Worm (Caenorhabditis elegans) whole organism, L4 larva: ENCODE data around the gene M142.5.

Experiments used
- F44E2.7 ChIP-seq: fragments of 200-800 bp; sonication (Bioruptor generic); IDR thresholded peaks from 2 replicates; pipeline ENCODE4 v2.1.2; 2022; ENCODE audit warnings: missing genetic modification characterization, missing compliant biosample characterization
- F49E8.2 ChIP-seq: sonication (generic microtip); optimal IDR thresholded peaks from 2 replicates; lab custom pipeline; 2016; ENCODE audit warnings: missing compliant biosample characterization, mild to moderate bottlenecking, missing genetic modification characterization, borderline replicate concordance
- Y48G9A.11 ChIP-seq: fragments of 200-800 bp; sonication (Bioruptor generic); IDR thresholded peaks from 2 replicates; pipeline ENCODE4 v1.3.6; 2022; ENCODE audit warnings: missing genetic modification reagents, missing genetic modification characterization, missing compliant biosample characterization
- Y5F2A.4 ChIP-seq: fragments of 200-800 bp; sonication (Bioruptor generic); optimal IDR thresholded peaks from 2 replicates; lab custom pipeline; 2018; ENCODE audit warnings: mild to moderate bottlenecking, missing genetic modification characterization, missing compliant biosample characterization
- aha-1 ChIP-seq: fragments of 150-350 bp; peaks from one replicate; lab custom pipeline; 2014; ENCODE audit warnings: missing biosample characterization, missing genetic modification characterization
- arid-1 ChIP-seq: fragments of 200-800 bp; sonication (Bioruptor generic); conservative IDR thresholded peaks from 2 replicates; pipeline ENCODE4 v1.3.6; 2022; ENCODE audit warnings: missing genetic modification reagents, missing genetic modification characterization, missing compliant biosample characterization
- ceh-44 ChIP-seq: fragments of 200-800 bp; sonication (Bioruptor generic); IDR thresholded peaks from 2 replicates; pipeline ENCODE4 v1.3.6; 2022; ENCODE audit warnings: missing genetic modification reagents, missing genetic modification characterization, missing compliant biosample characterization
- dmd-6 ChIP-seq: fragments of 200-800 bp; sonication (Bioruptor generic); IDR thresholded peaks from 2 replicates; pipeline ENCODE4 v1.3.6; 2022; ENCODE audit warnings: missing genetic modification reagents, missing genetic modification characterization, missing compliant biosample characterization
- dmd-8 ChIP-seq: fragments of 200-800 bp; sonication (Bioruptor generic); IDR thresholded peaks from 2 replicates; pipeline ENCODE4 v1.3.6; 2022; ENCODE audit warnings: missing genetic modification characterization, missing compliant biosample characterization
- dmd-9 ChIP-seq: fragments of 200-800 bp; sonication (Bioruptor generic); IDR thresholded peaks from 2 replicates; pipeline ENCODE4 v1.3.6; 2022; ENCODE audit warnings: missing genetic modification reagents, missing genetic modification characterization, missing compliant biosample characterization
- dpl-1 ChIP-seq: fragments of 150-350 bp; optimal IDR thresholded peaks from 2 replicates; lab custom pipeline; 2014; ENCODE audit warnings: missing biosample characterization, missing genetic modification reagents, missing genetic modification characterization
- egl-27 ChIP-seq: sonication (generic microtip); optimal IDR thresholded peaks from 3 replicates; lab custom pipeline; 2017; ENCODE audit warnings: missing biosample characterization, missing genetic modification reagents, missing genetic modification characterization
- fos-1 ChIP-seq: fragments of 150-350 bp; optimal IDR thresholded peaks from 2 replicates; lab custom pipeline; 2014; ENCODE audit warnings: missing biosample characterization, missing genetic modification characterization
- hlh-30 ChIP-seq: sonication (generic microtip); optimal IDR thresholded peaks from 2 replicates; lab custom pipeline; 2017; ENCODE audit warnings: antibody characterized with exemption, mild to moderate bottlenecking, missing genetic modification characterization, missing compliant biosample characterization; ENCODE audit not compliant: insufficient read depth
- lin-1 ChIP-seq: fragments of 200-800 bp; sonication (Bioruptor generic); IDR thresholded peaks from 2 replicates; pipeline ENCODE4 v1.3.6; 2022; ENCODE audit warnings: missing genetic modification reagents, missing genetic modification characterization, missing compliant biosample characterization
- lin-15B ChIP-seq: fragments of 150-350 bp; sonication (generic microtip); optimal IDR thresholded peaks from 3 replicates; lab custom pipeline; 2014; ENCODE audit warnings: missing biosample characterization, missing genetic modification characterization
- lin-38 ChIP-seq: fragments of 200-800 bp; sonication (Bioruptor generic); IDR thresholded peaks from 2 replicates; pipeline ENCODE4 v1.3.6; 2022; ENCODE audit warnings: missing genetic modification reagents, missing genetic modification characterization, missing compliant biosample characterization
- lir-3 ChIP-seq: sonication (generic microtip); optimal IDR thresholded peaks from 2 replicates; lab custom pipeline; 2016; ENCODE audit warnings: mild to moderate bottlenecking, missing genetic modification characterization, missing compliant biosample characterization
- lsy-2 ChIP-seq, 2 experiments: fragments of 150-350 bp in 1 of 2; sonication (generic microtip) in 1 of 2; optimal IDR thresholded peaks; 2 replicates each; lab custom pipeline; 2014 to 2017; ENCODE audit warnings: missing biosample characterization in 2 of 2, missing genetic modification characterization in 2 of 2
- mdl-1 ChIP-seq, 2 experiments: fragments of 150-350 bp in 1 of 2; sonication (generic microtip) in 1 of 2; optimal IDR thresholded peaks; 2 replicates each; lab custom pipeline; 2014 to 2017; ENCODE audit warnings: missing biosample characterization in 2 of 2, missing genetic modification characterization in 2 of 2
- mep-1 ChIP-seq: fragments of 150-350 bp; sonication (generic microtip); optimal IDR thresholded peaks from 3 replicates; lab custom pipeline; 2014; ENCODE audit warnings: missing biosample characterization, missing genetic modification characterization
- mes-2 ChIP-seq: sonication (generic microtip); optimal IDR thresholded peaks from 2 replicates; lab custom pipeline; 2016; ENCODE audit warnings: missing genotype, mild to moderate bottlenecking, missing genetic modification characterization, missing compliant biosample characterization; ENCODE audit not compliant: poor library complexity, severe bottlenecking
- mxl-2 ChIP-seq: fragments of 200-800 bp; sonication (Bioruptor generic); conservative IDR thresholded peaks from 2 replicates; pipeline ENCODE4 v1.3.6; 2022; ENCODE audit warnings: missing genetic modification reagents, missing genetic modification characterization, missing compliant biosample characterization
- nhr-11 ChIP-seq: fragments of 150-350 bp; optimal IDR thresholded peaks from 2 replicates; lab custom pipeline; 2014; ENCODE audit warnings: missing biosample characterization, missing genetic modification characterization
- nhr-25 ChIP-seq: sonication (generic microtip); optimal IDR thresholded peaks from 2 replicates; lab custom pipeline; 2017; ENCODE audit warnings: missing genetic modification characterization, mild to moderate bottlenecking, missing compliant biosample characterization, antibody characterized with exemption, moderate library complexity, borderline replicate concordance; ENCODE audit not compliant: insufficient read depth
- nhr-41 ChIP-seq: fragments of 200-800 bp; sonication (Bioruptor generic); IDR thresholded peaks from 2 replicates; pipeline ENCODE4 v1.3.6; 2022; ENCODE audit warnings: missing genetic modification reagents, missing genetic modification characterization, missing compliant biosample characterization
- nhr-42 ChIP-seq: fragments of 200-800 bp; sonication (Bioruptor generic); IDR thresholded peaks from 2 replicates; pipeline ENCODE4 v1.3.6; 2022; ENCODE audit warnings: missing genetic modification characterization, missing compliant biosample characterization
- nhr-48 ChIP-seq: sonication (generic microtip); optimal IDR thresholded peaks from 2 replicates; lab custom pipeline; 2016; ENCODE audit warnings: mild to moderate bottlenecking, missing genetic modification characterization, missing compliant biosample characterization
- nhr-6 ChIP-seq: fragments of 150-350 bp; optimal IDR thresholded peaks from 2 replicates; lab custom pipeline; 2014; ENCODE audit warnings: missing biosample characterization, missing genetic modification characterization
- nhr-76 ChIP-seq: fragments of 150-350 bp; optimal IDR thresholded peaks from 2 replicates; lab custom pipeline; 2014; ENCODE audit warnings: missing biosample characterization, missing genetic modification characterization
- nhr-77 ChIP-seq: fragments of 150-350 bp; optimal IDR thresholded peaks from 2 replicates; lab custom pipeline; 2014; ENCODE audit warnings: missing biosample characterization, missing genetic modification characterization
- pha-4 ChIP-seq, 2 experiments: fragments of 150-350 bp in 1 of 2; fragments of 200-800 bp in 1 of 2; sonication (Bioruptor generic) in 1 of 2; IDR thresholded peaks in 1 of 2; optimal IDR thresholded peaks in 1 of 2; 2 replicates each; pipeline versions ENCODE4 v1.3.6 to Lab custom; 2014 to 2022; ENCODE audit warnings: missing genetic modification characterization in 2 of 2, missing genetic modification reagents in 2 of 2, missing biosample characterization in 1 of 2, missing compliant biosample characterization in 1 of 2
- php-3 ChIP-seq: fragments of 200-800 bp; sonication (Bioruptor generic); IDR thresholded peaks from 2 replicates; pipeline ENCODE4 v1.3.6; 2022; ENCODE audit warnings: missing genetic modification reagents, missing genetic modification characterization, missing compliant biosample characterization
- rbr-2 ChIP-seq: sonication (generic microtip); optimal IDR thresholded peaks from 2 replicates; lab custom pipeline; 2016; ENCODE audit warnings: missing genotype, missing genetic modification characterization, missing compliant biosample characterization
- saeg-2 ChIP-seq: fragments of 200-800 bp; sonication (Bioruptor generic); IDR thresholded peaks from 2 replicates; pipeline ENCODE4 v1.3.6; 2022; ENCODE audit warnings: missing genetic modification reagents, missing genetic modification characterization, missing compliant biosample characterization
- set-16 ChIP-seq: fragments of 200-800 bp; sonication (Bioruptor generic); IDR thresholded peaks from 2 replicates; pipeline ENCODE4 v1.3.6; 2022; ENCODE audit warnings: missing genetic modification reagents, missing genetic modification characterization, missing compliant biosample characterization
- snpc-1.2 ChIP-seq: fragments of 200-800 bp; sonication (Bioruptor generic); IDR thresholded peaks from 2 replicates; pipeline ENCODE4 v1.3.6; 2022; ENCODE audit warnings: missing genetic modification reagents, missing genetic modification characterization, missing compliant biosample characterization
- tag-97 ChIP-seq: fragments of 200-800 bp; sonication (Bioruptor generic); IDR thresholded peaks from 2 replicates; pipeline ENCODE4 v1.3.6; 2022; ENCODE audit warnings: missing genetic modification characterization, missing compliant biosample characterization
- tra-1 ChIP-seq: fragments of 200-800 bp; sonication (Bioruptor generic); IDR thresholded peaks from 2 replicates; pipeline ENCODE4 v1.3.6; 2022; ENCODE audit warnings: missing genetic modification reagents, missing genetic modification characterization, missing compliant biosample characterization
- unc-130 ChIP-seq: sonication (generic microtip); optimal IDR thresholded peaks from 2 replicates; lab custom pipeline; 2016; ENCODE audit warnings: missing genetic modification reagents, missing genetic modification characterization, missing compliant biosample characterization
- unc-39 ChIP-seq: sonication (generic microtip); optimal IDR thresholded peaks from 2 replicates; lab custom pipeline; 2017; ENCODE audit warnings: missing biosample characterization, missing genetic modification characterization
- unc-62 ChIP-seq, 3 experiments: fragments of 150-350 bp in 1 of 3; sonication (generic microtip); optimal IDR thresholded peaks in 2 of 3; peaks in 1 of 3; 1 replicate in 1 of 3; 2 replicates in 2 of 3; lab custom pipeline; 2014 to 2017; ENCODE audit warnings: missing biosample characterization in 3 of 3, missing genetic modification characterization in 3 of 3, missing genetic modification reagents in 3 of 3, missing genotype in 1 of 3
- zip-11 ChIP-seq: fragments of 200-800 bp; sonication (Bioruptor generic); IDR thresholded peaks from 2 replicates; pipeline ENCODE4 v1.3.6; 2022; ENCODE audit warnings: missing genetic modification characterization, missing compliant biosample characterization
- ztf-11 ChIP-seq: fragments of 150-350 bp; optimal IDR thresholded peaks from 2 replicates; lab custom pipeline; 2014; ENCODE audit warnings: missing biosample characterization, missing genetic modification characterization
- ztf-7 ChIP-seq: fragments of 150-350 bp; optimal IDR thresholded peaks from 2 replicates; lab custom pipeline; 2014; ENCODE audit warnings: missing biosample characterization, missing genetic modification characterization

Gene M142.5

DNA sequence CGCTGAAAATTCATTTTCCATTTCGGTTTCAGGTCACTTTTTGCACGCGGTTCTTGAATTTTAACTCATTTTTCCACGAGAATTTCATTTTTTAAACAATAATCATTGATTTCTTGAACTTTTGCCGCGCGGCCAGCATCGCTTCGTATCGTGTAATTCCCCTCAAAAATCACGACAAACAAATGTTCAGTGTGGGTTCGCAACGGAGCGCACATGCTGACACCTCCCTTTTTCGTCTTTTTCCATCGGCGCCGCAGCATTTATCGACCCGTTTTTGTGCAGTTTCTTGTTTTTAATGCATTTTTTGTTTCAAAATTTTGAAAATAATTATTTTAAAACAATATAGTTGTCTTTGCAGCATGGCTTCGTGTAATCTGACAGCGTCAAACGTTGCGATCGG is at the start of gene M142.5:
TSS of gene M142.5 (plus strand) at position 352 of the 400 bp plus-strand sequence.
- TF ChIP-seq mdl-1 (tag; optimal IDR thresholded peaks at IDR 0.05; lab: Kevin White, UChicago), result no peak
- TF ChIP-seq lin-1, result no peak
- TF ChIP-seq ztf-7 (tag; lab: Kevin White, UChicago), result no peak
- no peak for TF ChIP-seq nhr-42
- TF ChIP-seq lin-38 (GFP tag; lab: Robert Waterston, UW), result peak; percentile 90
- TF ChIP-seq tra-1 (GFP tag; lab: Robert Waterston, UW), result no peak
- peak; percentile 26 for TF ChIP-seq dpl-1
- TF ChIP-seq lsy-2 (tag; optimal IDR thresholded peaks at IDR 0.05; lab: Kevin White, UChicago), result peak in 1 of 2 experiments; percentile 50
- no peak for TF ChIP-seq saeg-2
- no peak for TF ChIP-seq ceh-44 (GFP tag; lab: Robert Waterston, UW)
- TF ChIP-seq php-3 (GFP tag; lab: Robert Waterston, UW), result no peak
- TF ChIP-seq nhr-25 (tag; lab: Kevin White, UChicago), result no peak
- peak; percentile 60 for TF ChIP-seq mes-2 (tag; lab: Kevin White, UChicago)
- TF ChIP-seq dmd-6 (GFP tag; lab: Robert Waterston, UW), result no peak
- no peak for TF ChIP-seq dmd-9 (GFP tag; lab: Robert Waterston, UW)

DNA sequence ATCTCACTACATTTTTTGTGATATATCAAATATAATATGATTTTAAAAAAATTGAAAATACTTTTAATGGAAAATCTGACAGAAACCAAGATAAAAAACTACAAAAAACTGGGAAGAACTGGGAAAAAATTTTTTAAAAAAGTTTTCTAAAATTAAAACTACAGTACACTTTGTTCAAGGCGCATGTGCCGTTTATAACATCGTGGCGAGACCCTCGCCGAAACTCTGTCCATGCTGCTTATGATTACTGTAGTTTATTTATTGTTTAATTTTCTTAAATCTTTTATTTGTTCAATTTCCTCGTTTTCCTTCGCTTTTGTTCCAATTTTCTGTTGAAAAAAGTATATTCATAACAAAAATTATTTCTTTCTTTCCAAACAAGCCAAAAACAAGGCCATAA is 49.5 kb upstream of the M142.5 start, which contains the start of gene athp-1:
TSS of gene athp-1 (plus strand) at position 305 of the 400 bp plus-strand sequence.
- TF ChIP-seq nhr-76 (tag; lab: Kevin White, UChicago), result no peak
- TF ChIP-seq snpc-1.2, result no peak
- TF ChIP-seq mxl-2 (GFP tag; lab: Robert Waterston, UW), result no peak
- peak; percentile 26 for TF ChIP-seq unc-130 (GFP tag; lab: Kevin White, UChicago)
- peak; percentile 28 for TF ChIP-seq mes-2 (tag; lab: Kevin White, UChicago)
- peak in 1 of 2 experiments; percentile 52 for TF ChIP-seq lsy-2 (tag; optimal IDR thresholded peaks at IDR 0.05; lab: Kevin White, UChicago)
- TF ChIP-seq nhr-48 (tag; lab: Kevin White, UChicago), result no peak
- no peak for TF ChIP-seq nhr-6 (tag; lab: Kevin White, UChicago)
- TF ChIP-seq saeg-2, result no peak
- TF ChIP-seq tag-97 (GFP tag; lab: Robert Waterston, UW), result no peak
- no peak for TF ChIP-seq aha-1 (tag; lab: Kevin White, UChicago)
- TF ChIP-seq F49E8.2 (tag; lab: Kevin White, UChicago), result peak; percentile 7
- TF ChIP-seq ceh-44 (GFP tag; lab: Robert Waterston, UW), result no peak
- TF ChIP-seq dmd-8, result no peak
- peak; percentile 46 for TF ChIP-seq lin-38 (GFP tag; lab: Robert Waterston, UW)
- TF ChIP-seq unc-62 (GFP tag; optimal IDR thresholded peaks at IDR 0.05 in 1 of 2; lab: Kevin White, UChicago), result no peak
- TF ChIP-seq unc-62 (tag; optimal IDR thresholded peaks at IDR 0.05; lab: Kevin White, UChicago), result no peak
- TF ChIP-seq unc-39, result no peak
- TF ChIP-seq F44E2.7 (GFP tag; lab: Robert Waterston, UW), result no peak

DNA sequence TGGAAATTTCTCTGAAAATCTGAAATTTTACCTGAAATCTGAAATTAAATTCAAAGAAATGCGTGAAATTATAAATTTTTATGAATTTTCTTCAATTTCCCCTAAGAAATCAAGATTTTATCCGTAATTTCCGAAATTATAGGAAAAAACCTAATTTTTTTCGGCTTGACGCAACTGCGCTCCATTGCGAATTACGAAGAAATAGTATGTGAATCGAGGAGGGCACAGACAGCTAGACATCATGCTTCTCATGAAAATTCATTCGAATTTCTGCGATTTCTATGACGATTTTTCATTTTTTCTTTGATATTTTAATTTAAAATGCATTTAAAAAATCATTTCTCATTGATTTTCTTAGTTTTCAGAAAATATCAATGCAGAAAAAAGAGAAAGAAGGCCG is 49.0 kb upstream of the M142.5 start:
- TF ChIP-seq Y48G9A.11, result no peak
- TF ChIP-seq lsy-2 (tag; optimal IDR thresholded peaks at IDR 0.05; lab: Kevin White, UChicago), result peak in 1 of 2 experiments; percentile 82
- peak; percentile 38 for TF ChIP-seq nhr-77 (tag; lab: Kevin White, UChicago)
- TF ChIP-seq saeg-2, result no peak
- TF ChIP-seq nhr-11 (tag; lab: Kevin White, UChicago), result peak; percentile 24
- TF ChIP-seq rbr-2 (tag; lab: Kevin White, UChicago), result peak; percentile 8
- peak; percentile 98 for TF ChIP-seq lin-38 (GFP tag; lab: Robert Waterston, UW)
- peak; percentile 42 for TF ChIP-seq ztf-7 (tag; lab: Kevin White, UChicago)
- TF ChIP-seq lin-15B (tag; lab: Kevin White, UChicago), result peak; percentile 21
- no peak for TF ChIP-seq egl-27 (tag; lab: Kevin White, UChicago)
- no peak for TF ChIP-seq ceh-44 (GFP tag; lab: Robert Waterston, UW)
- TF ChIP-seq ztf-11, result no peak
- TF ChIP-seq unc-62 (GFP tag; optimal IDR thresholded peaks at IDR 0.05 in 1 of 2; lab: Kevin White, UChicago), result peak in 1 of 2 experiments; percentile 24
- TF ChIP-seq unc-62 (tag; optimal IDR thresholded peaks at IDR 0.05; lab: Kevin White, UChicago), result no peak
- no peak for TF ChIP-seq fos-1 (tag; lab: Kevin White, UChicago)
- TF ChIP-seq mep-1 (tag; lab: Kevin White, UChicago), result peak; percentile 55
- peak; percentile 67 for TF ChIP-seq dpl-1
- no peak for TF ChIP-seq nhr-41 (GFP tag; lab: Robert Waterston, UW)
- TF ChIP-seq set-16, result no peak
- TF ChIP-seq zip-11 (GFP tag; lab: Robert Waterston, UW), result no peak
- no peak for TF ChIP-seq arid-1 (GFP tag; lab: Robert Waterston, UW)
- no peak for TF ChIP-seq snpc-1.2
- TF ChIP-seq Y5F2A.4 (GFP tag; lab: Kevin White, UChicago), result no peak
- no peak for TF ChIP-seq pha-4 (GFP tag; IDR thresholded peaks at IDR 0.05; lab: Robert Waterston, UW)
- peak; percentile 9 for TF ChIP-seq pha-4 (tag; optimal IDR thresholded peaks at IDR 0.05; lab: Kevin White, UChicago)
- no peak for TF ChIP-seq lir-3 (tag; lab: Kevin White, UChicago)
- TF ChIP-seq hlh-30, result peak; percentile 51
